Worm (Caenorhabditis elegans) whole organism, L4/young adult: ENCODE data around the gene T25E12.14.
A peak's percentile ranks its signal among the peaks of the same experiment; 100 is the strongest.

Experiments
- W03F9.2 ChIP-seq: fragments of 150-350 bp; optimal IDR thresholded peaks from 2 replicates; lab custom pipeline; 2014; ENCODE audit warnings: missing biosample characterization, missing genetic modification characterization
- dao-5 ChIP-seq: sonication (generic microtip); optimal IDR thresholded peaks from 2 replicates; lab custom pipeline; 2016; ENCODE audit warnings: missing genotype, missing genetic modification characterization, moderate library complexity, missing compliant biosample characterization
- him-1 ChIP-seq: sonication (generic microtip); optimal IDR thresholded peaks from 2 replicates; lab custom pipeline; 2016; ENCODE audit warnings: missing genotype, missing genetic modification reagents, missing genetic modification characterization, missing compliant biosample characterization

Gene T25E12.14

DNA sequence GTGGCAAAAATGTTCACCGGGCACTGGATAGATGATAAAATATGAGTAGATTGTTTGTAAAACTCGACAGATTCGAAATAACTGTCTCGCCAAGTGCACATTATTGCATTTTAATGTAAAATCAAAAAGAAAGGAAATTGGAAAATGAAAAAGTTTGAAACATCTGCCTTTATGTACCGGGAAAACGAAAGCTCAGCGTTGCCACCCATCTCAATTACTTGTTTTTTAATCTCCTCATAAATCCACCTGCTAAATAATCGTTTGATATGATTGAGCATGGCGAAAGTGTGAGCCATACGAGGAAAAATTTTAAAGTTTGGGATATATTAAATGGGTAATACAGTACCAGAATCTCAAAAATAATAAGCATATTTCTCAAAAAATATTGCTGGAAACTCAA, 10.4 kb upstream of the T25E12.14 start, which contains the start of gene srh-137:
TSS of gene srh-137 (minus strand) at position 101 of the 400 bp plus-strand sequence.
- TF ChIP-seq dao-5: no peak
- TF ChIP-seq W03F9.2: no peak
- no peak for TF ChIP-seq him-1 (tag; lab: Kevin White, UChicago)

DNA sequence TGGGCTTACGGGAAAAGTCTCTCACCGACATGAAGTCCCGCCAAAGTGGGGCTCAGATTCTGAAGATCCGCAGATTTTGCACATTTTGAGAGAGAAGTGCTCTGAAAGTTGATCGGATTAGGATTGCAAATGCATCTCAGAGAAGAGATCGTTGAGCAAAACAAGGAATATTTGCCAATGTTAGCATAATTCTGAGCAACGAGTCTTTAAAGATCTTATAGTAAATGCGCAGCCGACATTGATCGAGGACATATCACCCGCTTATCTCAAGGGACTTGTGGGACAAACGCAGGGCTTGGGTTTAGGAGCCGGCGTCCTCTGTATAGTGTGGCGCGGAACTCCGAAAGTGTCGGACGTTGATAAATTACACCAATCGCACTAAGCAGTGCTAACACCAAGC, 3.3 kb upstream of the T25E12.14 start, which contains the start of gene nhr-112:
TSS of gene nhr-112 (minus strand) at position 101 of the 400 bp plus-strand sequence.
- TF ChIP-seq dao-5 (no peak), him-1 (tag; lab: Kevin White, UChicago) (no peak), W03F9.2 (no peak)

DNA sequence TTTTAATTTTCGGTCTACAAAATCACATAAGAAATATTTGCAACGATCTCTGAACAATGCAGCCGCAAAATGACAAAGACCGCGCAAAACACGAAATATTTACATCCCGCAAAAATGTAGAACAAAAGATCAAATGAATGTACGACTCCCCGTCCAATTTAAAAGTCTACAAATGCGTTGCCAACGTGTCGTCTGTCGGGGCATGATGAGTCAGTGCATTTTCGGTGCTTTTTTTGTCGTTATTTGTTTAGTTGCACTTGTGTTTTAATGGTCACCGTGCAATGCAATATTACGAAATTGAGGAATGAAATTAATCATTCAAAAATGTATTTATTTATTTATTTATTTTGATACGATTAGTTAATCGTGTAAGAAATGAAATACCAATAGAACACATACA, 2.4 kb upstream of the T25E12.14 start:
- TF ChIP-seq him-1 (tag; lab: Kevin White, UChicago) (no peak), W03F9.2 (no peak), dao-5 (no peak)

DNA sequence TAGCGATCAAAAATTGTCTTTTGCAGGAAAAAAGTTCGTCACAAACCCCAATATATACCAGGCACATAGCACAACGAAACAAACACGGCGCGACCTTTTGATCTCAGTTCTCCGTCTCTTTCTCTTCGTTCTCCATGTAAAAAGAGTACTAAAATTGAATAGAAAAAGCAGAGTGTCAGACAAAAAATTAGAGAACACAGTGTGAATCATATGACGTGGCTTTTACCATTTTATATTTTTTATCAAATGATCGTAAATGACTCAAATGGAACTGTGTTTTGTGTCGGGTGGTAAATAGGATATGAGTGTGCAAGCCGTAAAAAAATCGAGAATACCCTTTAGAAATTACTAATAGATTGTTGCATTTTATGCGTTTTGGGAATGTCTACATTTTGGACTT, 1.1 kb upstream of the T25E12.14 start:
- TF ChIP-seq him-1 (tag; lab: Kevin White, UChicago) (no peak), W03F9.2 (peak; percentile 47), dao-5 (no peak)

DNA sequence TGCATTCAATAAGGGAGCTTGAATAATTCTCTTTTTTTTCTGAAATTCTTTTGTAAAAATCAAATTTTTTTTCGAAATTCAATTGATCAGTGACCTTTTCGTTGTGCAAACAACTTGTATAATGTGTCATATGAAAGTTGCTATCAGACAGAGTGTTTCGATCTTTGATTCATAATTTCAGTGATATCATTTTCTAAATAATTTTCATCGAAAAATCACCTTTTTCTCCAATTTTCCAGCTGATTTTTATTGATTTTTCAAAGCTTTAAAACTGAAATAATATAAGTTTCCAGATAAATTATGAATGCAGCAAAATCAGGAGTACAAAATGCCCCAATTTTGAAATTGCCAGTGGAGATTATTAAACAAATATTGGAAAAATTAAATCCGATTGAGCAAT, 1.4 kb downstream of the T25E12.14 start, which contains the start of gene fbxa-127:
TSS of gene fbxa-127 (plus strand) at position 301 of the 400 bp plus-strand sequence.
- TF ChIP-seq him-1 (tag; lab: Kevin White, UChicago) (no peak), dao-5 (no peak), W03F9.2 (no peak)

DNA sequence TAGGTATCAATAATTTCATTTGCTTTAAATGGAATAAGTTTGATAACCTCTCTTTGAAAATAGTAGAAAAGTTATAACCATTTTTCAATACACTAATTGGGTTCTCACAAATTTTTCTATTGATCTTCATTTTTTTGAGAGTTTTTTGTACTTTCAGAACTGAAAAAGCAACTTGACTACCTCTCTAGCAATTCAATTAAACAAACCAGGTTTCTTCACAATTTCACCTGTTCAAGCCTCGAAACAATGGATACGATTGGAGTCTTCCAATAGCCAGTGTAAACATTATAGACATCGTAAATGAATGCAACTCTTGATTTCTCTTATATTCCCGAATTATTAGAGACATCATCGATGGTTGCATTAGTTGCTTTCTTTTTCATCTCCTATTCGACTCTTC, 2.9 kb downstream of the T25E12.14 start, which contains the start of gene srz-99:
TSS of gene srz-99 (plus strand) at position 301 of the 400 bp plus-strand sequence.
- TF ChIP-seq him-1 (tag; lab: Kevin White, UChicago): no peak
- TF ChIP-seq W03F9.2: no peak
- TF ChIP-seq dao-5: no peak

DNA sequence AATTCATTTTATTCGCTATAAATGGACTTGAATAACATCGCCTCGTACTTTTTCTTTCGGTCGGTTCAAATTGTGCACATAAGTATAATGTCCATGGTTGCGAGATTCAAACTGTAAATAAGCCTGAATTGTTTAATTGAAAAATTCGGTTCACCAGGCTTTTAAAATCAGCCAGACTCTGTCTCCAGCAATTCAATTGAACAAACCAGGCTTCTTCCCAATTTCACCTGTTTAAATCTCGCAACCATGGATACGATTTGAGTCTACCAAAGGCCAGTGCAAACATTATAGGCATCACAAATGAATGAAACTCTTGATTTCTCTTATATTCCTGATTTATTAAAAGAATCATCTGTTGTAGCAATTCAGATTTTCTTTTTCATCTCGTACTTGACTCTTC, 4.6 kb downstream of the T25E12.14 start, which contains the start of gene srz-100:
TSS of gene srz-100 (plus strand) at position 301 of the 400 bp plus-strand sequence.
- TF ChIP-seq him-1 (tag; lab: Kevin White, UChicago) (no peak), dao-5 (no peak), W03F9.2 (no peak)

DNA sequence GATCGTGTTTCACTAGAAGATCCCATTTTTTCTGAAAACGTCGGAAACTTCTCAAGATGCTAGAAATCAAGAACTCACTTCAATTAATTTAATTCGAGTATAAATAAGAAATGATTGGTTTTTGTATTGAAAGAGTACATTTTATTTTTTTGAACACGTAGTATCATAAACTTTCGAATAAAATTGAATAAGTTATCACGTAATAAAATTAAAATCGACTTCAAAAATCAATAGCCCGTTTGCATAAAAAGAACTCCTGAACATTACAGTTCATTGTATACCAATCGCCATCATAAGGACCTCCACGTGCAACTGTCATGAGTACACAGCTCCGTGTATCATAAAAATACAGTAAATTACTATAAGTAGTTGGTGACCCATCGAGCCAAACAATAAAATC, 6.7 kb downstream of the T25E12.14 start, which contains the start of gene T25E12.16:
TSS of gene T25E12.16 (minus strand) at position 101 of the 400 bp plus-strand sequence.
- TF ChIP-seq W03F9.2: no peak
- TF ChIP-seq dao-5: no peak
- TF ChIP-seq him-1 (tag; lab: Kevin White, UChicago): no peak

DNA sequence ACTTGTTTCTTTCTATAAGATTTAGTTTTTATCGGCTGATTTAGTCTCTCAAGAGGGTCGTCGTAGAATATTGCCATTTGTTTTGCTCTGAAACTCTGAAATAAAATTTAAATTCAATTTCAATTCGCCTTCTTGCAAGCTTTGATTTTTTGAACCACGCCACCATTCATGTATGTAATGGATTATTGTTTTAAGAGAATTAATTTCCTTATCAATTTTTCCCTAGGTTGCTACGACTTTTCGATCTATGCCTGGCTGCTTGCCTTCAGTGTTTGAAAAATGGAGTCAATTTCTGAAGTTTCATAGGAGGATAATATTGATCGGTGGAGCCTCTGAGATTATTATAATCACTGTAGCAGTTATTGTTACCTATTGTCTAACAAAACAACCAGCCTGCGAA, 8.5 kb downstream of the T25E12.14 start, which contains the start of the genes clec-38 and clec-34:
TSS of gene clec-38 (minus strand) at position 101 of the 400 bp plus-strand sequence.
TSS of gene clec-34 (plus strand) at position 248 of the 400 bp plus-strand sequence.
- TF ChIP-seq W03F9.2: no peak
- TF ChIP-seq dao-5: no peak
- TF ChIP-seq him-1 (tag; lab: Kevin White, UChicago): no peak

DNA sequence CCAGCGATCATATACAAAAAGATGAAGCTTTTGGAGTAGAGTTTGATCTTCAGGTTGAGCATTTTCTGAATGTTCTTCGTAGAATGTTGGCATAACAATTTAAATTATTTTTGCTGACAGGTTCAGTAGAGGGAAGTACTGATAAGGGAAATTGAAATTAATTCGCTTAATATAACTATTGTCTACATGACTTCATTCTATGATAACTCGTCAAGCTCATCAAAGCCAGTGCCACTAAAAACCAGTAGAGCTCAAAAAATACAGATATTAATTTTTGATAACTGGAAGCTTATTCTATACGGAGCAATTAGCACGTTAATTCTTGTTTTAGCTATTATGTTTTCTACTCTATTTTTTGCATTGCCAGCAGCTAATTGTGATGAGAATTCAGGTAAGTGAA, 12.1 kb downstream of the T25E12.14 start, which contains the start of the genes clec-29 and clec-39:
TSS of gene clec-29 (minus strand) at position 101 of the 400 bp plus-strand sequence.
TSS of gene clec-39 (plus strand) at position 169 of the 400 bp plus-strand sequence.
- no peak for TF ChIP-seq dao-5

DNA sequence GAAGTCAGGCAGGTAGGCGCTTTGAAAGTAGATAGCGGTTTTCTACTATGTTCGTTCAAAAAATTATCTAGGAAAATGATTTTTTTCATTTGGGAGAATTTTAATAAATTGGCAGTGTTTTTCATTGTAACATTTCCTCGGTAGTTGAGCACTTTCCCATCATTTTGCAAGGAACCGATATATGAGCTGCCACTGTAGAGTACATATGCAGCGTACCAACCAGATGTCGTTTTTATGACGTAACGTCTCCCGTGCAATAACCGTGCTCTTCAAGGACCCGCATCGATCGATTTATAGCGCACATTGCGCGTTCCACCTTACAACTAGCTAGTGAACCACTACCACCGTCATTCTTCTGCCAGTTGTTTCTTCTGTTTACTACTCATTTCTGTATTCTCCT, 15.1 kb downstream of the T25E12.14 start, which contains the start of gene T25E12.6:
TSS of gene T25E12.6 (plus strand) at position 301 of the 400 bp plus-strand sequence.
- TF ChIP-seq W03F9.2: no peak
- TF ChIP-seq him-1 (tag; lab: Kevin White, UChicago): no peak
- TF ChIP-seq dao-5: no peak

DNA sequence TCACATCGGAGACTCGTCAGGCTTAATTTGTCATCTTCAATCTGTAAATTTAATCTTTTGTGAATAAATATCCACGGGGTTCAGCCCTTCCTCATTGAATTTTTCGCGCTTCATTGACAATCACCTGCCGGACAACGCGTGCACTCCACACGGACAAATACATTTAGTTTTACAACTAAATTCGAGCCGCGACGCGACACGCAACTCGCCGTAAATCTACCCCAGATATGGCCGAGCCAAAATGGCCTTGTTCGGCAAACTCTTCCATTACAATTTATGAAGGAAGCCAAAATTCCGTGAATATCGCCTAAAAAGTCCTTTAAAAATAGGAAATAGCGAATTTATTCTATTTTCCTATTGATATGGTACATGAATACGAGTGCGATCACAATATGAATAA, 17.8 kb downstream of the T25E12.14 start:
- TF ChIP-seq W03F9.2 (no peak), dao-5 (no peak), him-1 (tag; lab: Kevin White, UChicago) (no peak)

DNA sequence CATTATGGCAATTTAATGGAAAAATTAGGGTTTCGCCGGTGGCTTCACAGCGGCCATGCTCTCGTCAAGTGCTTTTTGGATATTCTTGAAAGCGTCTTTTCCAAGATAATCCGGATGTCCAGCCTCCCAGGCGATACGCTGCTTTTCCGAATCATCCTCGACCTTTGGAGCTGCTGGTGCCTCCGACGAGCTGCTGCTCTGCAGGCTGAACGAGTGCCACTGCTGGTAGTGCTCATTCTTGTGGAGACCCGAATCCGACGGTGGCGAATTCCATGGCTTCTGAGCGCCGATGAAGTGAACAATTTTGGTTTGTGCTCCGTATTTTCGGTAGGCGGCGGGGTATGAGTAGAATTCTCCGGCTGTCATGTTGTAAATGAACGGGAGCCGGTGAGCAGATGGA, 18.2 kb downstream of the T25E12.14 start:
- TF ChIP-seq W03F9.2 (no peak), dao-5 (no peak), him-1 (tag; lab: Kevin White, UChicago) (no peak)

DNA sequence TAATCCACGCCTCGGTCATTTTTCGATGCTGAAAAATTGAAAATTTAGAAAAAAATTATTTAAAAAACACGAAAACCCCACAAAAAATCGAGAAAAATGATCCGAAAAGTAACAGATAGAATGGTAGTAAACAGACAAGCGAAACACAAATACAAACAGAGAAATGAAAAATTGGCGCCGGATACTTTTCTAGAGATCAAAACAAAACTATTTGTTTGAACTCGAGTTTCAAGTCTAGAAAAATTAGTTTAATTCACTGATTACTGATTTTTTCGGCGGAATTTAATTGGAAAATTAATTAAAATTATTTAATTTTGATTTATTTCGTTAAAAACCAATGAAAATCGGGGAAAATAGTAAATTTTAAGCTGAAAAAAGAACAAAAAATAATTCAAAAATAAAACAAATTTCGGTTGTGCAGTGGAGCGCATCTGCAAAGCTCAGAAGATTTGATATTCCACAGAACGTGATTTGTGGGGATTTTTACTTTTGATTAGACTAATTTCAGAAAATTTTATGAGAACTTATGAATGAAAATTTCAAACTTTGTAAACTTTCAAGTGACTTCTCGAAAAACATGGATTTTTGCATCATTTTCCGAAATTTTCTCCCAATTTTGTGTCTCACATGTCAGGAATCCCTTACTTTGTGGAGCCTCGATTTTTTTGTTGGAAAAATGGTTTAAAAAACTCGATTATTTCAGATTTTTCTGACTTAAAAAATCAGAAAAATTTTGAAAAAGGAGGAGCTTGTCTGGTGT, 19.4 kb downstream of the T25E12.14 start, which contains the start of gene gyg-2:
TSS of gene gyg-2 (minus strand) at position 28 of the 760 bp plus-strand sequence.
- no peak for TF ChIP-seq W03F9.2
- TF ChIP-seq dao-5: no peak
- no peak for TF ChIP-seq him-1 (tag; lab: Kevin White, UChicago)
